ENCODE assay signal across 5 fruit fly cellular contexts in the genomic region with DNA sequence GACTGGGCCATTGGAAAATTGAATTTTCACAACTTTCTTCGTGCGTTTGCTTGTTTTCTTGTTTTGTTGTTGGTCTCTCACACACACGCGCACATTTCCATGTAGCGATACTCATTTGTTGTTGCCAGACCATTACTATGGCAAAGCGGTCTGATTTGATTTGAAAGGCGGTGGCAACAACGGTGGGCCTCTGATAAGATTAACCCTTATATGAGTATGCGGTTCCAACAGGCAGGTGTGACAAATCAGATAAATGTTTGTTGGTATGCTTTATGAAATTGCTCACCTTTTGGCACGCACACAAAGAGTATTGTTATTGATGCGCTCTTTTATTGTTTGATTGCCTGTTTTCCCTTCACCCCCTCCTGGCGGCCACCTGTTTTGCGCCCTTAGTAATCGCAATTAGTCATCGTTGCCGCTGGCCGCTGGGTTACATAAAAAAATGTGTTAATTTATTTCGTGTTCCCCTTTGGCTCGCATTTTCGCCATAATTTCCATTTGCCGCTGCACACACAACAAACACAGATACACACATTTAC.
A peak's percentile ranks its signal among the peaks of the same experiment; 100 is the strongest.
TF ChIP-seq lines count a peak whose summit lies in the region.

No protein-coding gene starts in this region.

- no peak for TF ChIP-seq CTCF in whole organism, embryonic (GFP tag; optimal IDR thresholded peaks at IDR 0.05; lab: Kevin White, UChicago)

TF ChIP-seq in whole organism, adult, 20 proteins besides CTCF, POLR2A, EP300 and RAD21 (continues in another document):
- peak; percentile 12 for TF ChIP-seq Mnt (GFP tag; optimal IDR thresholded peaks at IDR 0.05; lab: Kevin White, UChicago)
- TF ChIP-seq toe (GFP tag; optimal IDR thresholded peaks at IDR 0.05; lab: Kevin White, UChicago), result no peak
- TF ChIP-seq tj (GFP tag; optimal IDR thresholded peaks at IDR 0.05; lab: Kevin White, UChicago), result peak; percentile 55
- no peak for TF ChIP-seq Clk (GFP tag; optimal IDR thresholded peaks at IDR 0.05; lab: Kevin White, UChicago)
- TF ChIP-seq ovo (GFP tag; optimal IDR thresholded peaks at IDR 0.05; lab: Kevin White, UChicago), result no peak
- no peak for TF ChIP-seq CG7045 (GFP tag; optimal IDR thresholded peaks at IDR 0.05; lab: Kevin White, UChicago)
- peak; percentile 55 for TF ChIP-seq CG33017 (tag; optimal IDR thresholded peaks at IDR 0.05; lab: Kevin White, UChicago)
- peak; percentile 84 for TF ChIP-seq CG14711 (tag; optimal IDR thresholded peaks at IDR 0.05; lab: Kevin White, UChicago)
- TF ChIP-seq Crg-1 (GFP tag; optimal IDR thresholded peaks at IDR 0.05; lab: Kevin White, UChicago), result no peak
- no peak for TF ChIP-seq CG7101 (tag; optimal IDR thresholded peaks at IDR 0.05; lab: Kevin White, UChicago)
- peak; percentile 99 for TF ChIP-seq kay (GFP tag; lab: Kevin White, UChicago; ENCODE audit: borderline replicate concordance)
- no peak for TF ChIP-seq CG1620 (GFP tag; optimal IDR thresholded peaks at IDR 0.05; lab: Kevin White, UChicago)
- no peak for TF ChIP-seq cnc (optimal IDR thresholded peaks at IDR 0.05; lab: Kevin White, UChicago)
- TF ChIP-seq bab1 (GFP tag; optimal IDR thresholded peaks at IDR 0.05; lab: Kevin White, UChicago), result no peak
- TF ChIP-seq CG5204 (GFP tag; optimal IDR thresholded peaks at IDR 0.05; lab: Kevin White, UChicago), result no peak
- peak; percentile 59 for TF ChIP-seq cic (GFP tag; optimal IDR thresholded peaks at IDR 0.05; lab: Kevin White, UChicago)
- TF ChIP-seq pad (GFP tag; optimal IDR thresholded peaks at IDR 0.05; lab: Kevin White, UChicago), result no peak

TF ChIP-seq in whole organism, embryonic, 481 proteins besides CTCF, POLR2A, EP300 and RAD21 (continues in another document):
- TF ChIP-seq sens-2 (GFP tag; IDR thresholded peaks at IDR 0.05; lab: Robert Waterston, UW) (no peak), CG17385 (GFP tag; optimal IDR thresholded peaks at IDR 0.05; lab: Kevin White, UChicago) (no peak), CG14965 (GFP tag; optimal IDR thresholded peaks at IDR 0.05; lab: Kevin White, UChicago; ENCODE audit: borderline replicate concordance) (no peak), CG30020 (tag; optimal IDR thresholded peaks at IDR 0.05; lab: Kevin White, UChicago) (no peak), CG34422 (GFP tag; IDR thresholded peaks at IDR 0.05; lab: Robert Waterston, UW) (no peak), Rx (GFP tag; IDR thresholded peaks at IDR 0.05; lab: Robert Waterston, UW) (peak; percentile 29; the same call in 1 of the 2 replicates), crc (GFP tag; optimal IDR thresholded peaks at IDR 0.05; lab: Kevin White, UChicago) (no peak), sqz (GFP tag; optimal IDR thresholded peaks at IDR 0.05; lab: Kevin White, UChicago) (peak; percentile 28), CG12942 (GFP tag; optimal IDR thresholded peaks at IDR 0.05; lab: Kevin White, UChicago) (no peak), vvl (GFP tag; IDR thresholded peaks at IDR 0.05; lab: Robert Waterston, UW) (peak; percentile 55; the same call in 1 of the 2 replicates), al (GFP tag; IDR thresholded peaks at IDR 0.05; lab: Robert Waterston, UW) (no peak), corto (GFP tag; optimal IDR thresholded peaks at IDR 0.05; lab: Kevin White, UChicago) (peak; percentile 2), cg (GFP tag; optimal IDR thresholded peaks at IDR 0.05; lab: Kevin White, UChicago) (peak; percentile 90), ssp (GFP tag; IDR thresholded peaks at IDR 0.05; lab: Robert Waterston, UW) (no peak), phol (tag; optimal IDR thresholded peaks at IDR 0.05; lab: Kevin White, UChicago) (no peak), CG16815 (GFP tag; optimal IDR thresholded peaks at IDR 0.05; lab: Kevin White, UChicago) (no peak), Fer3 (tag; optimal IDR thresholded peaks at IDR 0.05; lab: Kevin White, UChicago) (peak; percentile 12)

TF ChIP-seq in whole organism, prepupa, 60 proteins besides CTCF, POLR2A, EP300 and RAD21:
- peak; percentile 31 for TF ChIP-seq CG32006 (GFP tag; optimal IDR thresholded peaks at IDR 0.05; lab: Kevin White, UChicago)
- peak; percentile 51 for TF ChIP-seq Eip78C (GFP tag; lab: Kevin White, UChicago)
- 0 out of 2 replicates have a peak, but pooled peaks have one; percentile 9 for TF ChIP-seq CG11294 (GFP tag; IDR thresholded peaks at IDR 0.05; lab: Robert Waterston, UW)
- TF ChIP-seq Ets96B (tag; optimal IDR thresholded peaks at IDR 0.05; lab: Kevin White, UChicago), result no peak
- TF ChIP-seq Lpt (GFP tag; optimal IDR thresholded peaks at IDR 0.05; lab: Kevin White, UChicago), result peak; percentile 6
- TF ChIP-seq Gug (GFP tag; IDR thresholded peaks at IDR 0.05; lab: Robert Waterston, UW), result peak; percentile 46
- peak; percentile 39 for TF ChIP-seq CG15336 (GFP tag; IDR thresholded peaks at IDR 0.05; lab: Robert Waterston, UW)
- TF ChIP-seq CG6276 (GFP tag; optimal IDR thresholded peaks at IDR 0.05; lab: Kevin White, UChicago), result no peak
- TF ChIP-seq svp (GFP tag; lab: Kevin White, UChicago), result peak; percentile 67
- TF ChIP-seq esn (GFP tag; optimal IDR thresholded peaks at IDR 0.05; lab: Kevin White, UChicago), result no peak
- peak; percentile 90 for TF ChIP-seq vri (GFP tag; optimal IDR thresholded peaks at IDR 0.05; lab: Kevin White, UChicago)
- no peak for TF ChIP-seq Hr4 (GFP tag; optimal IDR thresholded peaks at IDR 0.05; lab: Kevin White, UChicago)
- TF ChIP-seq CG8119 (GFP tag; IDR thresholded peaks at IDR 0.05; lab: Robert Waterston, UW), result no peak; the same call in 2 of the 3 replicates
- no peak for TF ChIP-seq achi (GFP tag; optimal IDR thresholded peaks at IDR 0.05; lab: Kevin White, UChicago)
- peak; percentile 19 for TF ChIP-seq net (GFP tag; optimal IDR thresholded peaks at IDR 0.05; lab: Kevin White, UChicago)
- TF ChIP-seq lz (GFP tag; optimal IDR thresholded peaks at IDR 0.05; lab: Kevin White, UChicago), result no peak

TF ChIP-seq in whole organism, pupa, 21 proteins besides CTCF, POLR2A, EP300 and RAD21:
- TF ChIP-seq CG34367 (tag; optimal IDR thresholded peaks at IDR 0.05; lab: Kevin White, UChicago) (no peak), CG4496 (GFP tag; IDR thresholded peaks at IDR 0.05; lab: Robert Waterston, UW) (0 out of 3 replicates have a peak, but pooled peaks have one; percentile 37), CG32121 (GFP tag; IDR thresholded peaks at IDR 0.05; lab: Robert Waterston, UW) (0 out of 2 replicates have a peak, but pooled peaks have one; percentile 7), Ets98B (GFP tag; IDR thresholded peaks at IDR 0.05; lab: Robert Waterston, UW) (peak; percentile 5; the same call in 1 of the 2 replicates), D1 (tag; optimal IDR thresholded peaks at IDR 0.05; lab: Kevin White, UChicago) (no peak), fd96Ca (GFP tag; IDR thresholded peaks at IDR 0.05; lab: Robert Waterston, UW) (0 out of 3 replicates have a peak, but pooled peaks have one; percentile 27), CG8301 (tag; optimal IDR thresholded peaks at IDR 0.05; lab: Kevin White, UChicago) (no peak), CG12605 (GFP tag; IDR thresholded peaks at IDR 0.05; lab: Robert Waterston, UW) (peak; percentile 23; the same call in 1 of the 2 replicates)

TF ChIP-seq in whole organism, wandering third instar larva, 38 proteins besides CTCF, POLR2A, EP300 and RAD21 (continues in another document):
- TF ChIP-seq ey (GFP tag; optimal IDR thresholded peaks at IDR 0.05; lab: Kevin White, UChicago), result peak; percentile 26
- TF ChIP-seq CrebA (GFP tag; optimal IDR thresholded peaks at IDR 0.05; lab: Kevin White, UChicago; ENCODE audit: borderline replicate concordance), result no peak
- no peak for TF ChIP-seq usp (GFP tag; optimal IDR thresholded peaks at IDR 0.05; lab: Kevin White, UChicago)
- TF ChIP-seq dsf (GFP tag; optimal IDR thresholded peaks at IDR 0.05; lab: Kevin White, UChicago; ENCODE audit: borderline replicate concordance), result no peak
- TF ChIP-seq Hnf4 (GFP tag; optimal IDR thresholded peaks at IDR 0.05; lab: Kevin White, UChicago), result peak; percentile 16
- no peak for TF ChIP-seq Myc (optimal IDR thresholded peaks at IDR 0.05; lab: Kevin White, UChicago)
- TF ChIP-seq Hr78 (GFP tag; optimal IDR thresholded peaks at IDR 0.05; lab: Kevin White, UChicago), result no peak
- peak; percentile 12 to 61 for TF ChIP-seq foxo (GFP tag; optimal IDR thresholded peaks at IDR 0.05; lab: Kevin White, UChicago)
- no peak for TF ChIP-seq Sp1 (GFP tag; optimal IDR thresholded peaks at IDR 0.05; lab: Kevin White, UChicago)
- peak; percentile 49 for TF ChIP-seq fru (GFP tag; optimal IDR thresholded peaks at IDR 0.05; lab: Kevin White, UChicago)
- TF ChIP-seq psq (GFP tag; optimal IDR thresholded peaks at IDR 0.05; lab: Kevin White, UChicago), result peak; percentile 62
- TF ChIP-seq dmrt93B (GFP tag; optimal IDR thresholded peaks at IDR 0.05; lab: Kevin White, UChicago), result no peak
- TF ChIP-seq h (GFP tag; optimal IDR thresholded peaks at IDR 0.05; lab: Kevin White, UChicago), result peak; percentile 45
- TF ChIP-seq GATAd (GFP tag; optimal IDR thresholded peaks at IDR 0.05; lab: Kevin White, UChicago), result no peak
- no peak for TF ChIP-seq OdsH (GFP tag; optimal IDR thresholded peaks at IDR 0.05; lab: Kevin White, UChicago)
- TF ChIP-seq Rel (GFP tag; optimal IDR thresholded peaks at IDR 0.05; lab: Kevin White, UChicago), result no peak
- no peak for TF ChIP-seq Rel (tag; optimal IDR thresholded peaks at IDR 0.05; lab: Kevin White, UChicago)
- no peak for TF ChIP-seq N (GFP tag; optimal IDR thresholded peaks at IDR 0.05; lab: Kevin White, UChicago)
- TF ChIP-seq Jra (GFP tag; optimal IDR thresholded peaks at IDR 0.05; lab: Kevin White, UChicago), result no peak
- peak; percentile 25 for TF ChIP-seq br (GFP tag; optimal IDR thresholded peaks at IDR 0.05; lab: Kevin White, UChicago)
- no peak for TF ChIP-seq Abd-B (GFP tag; optimal IDR thresholded peaks at IDR 0.05; lab: Kevin White, UChicago)
- no peak for TF ChIP-seq woc (GFP tag; optimal IDR thresholded peaks at IDR 0.05; lab: Kevin White, UChicago)
- no peak for TF ChIP-seq CG9705 (GFP tag; optimal IDR thresholded peaks at IDR 0.05; lab: Kevin White, UChicago)
- no peak for TF ChIP-seq dl (GFP tag; optimal IDR thresholded peaks at IDR 0.05; lab: Kevin White, UChicago; ENCODE audit: insufficient read depth in 1 of 2, partially characterized antibody in 2 of 2)
- no peak for TF ChIP-seq brk (GFP tag; optimal IDR thresholded peaks at IDR 0.05; lab: Kevin White, UChicago)
- TF ChIP-seq jim (GFP tag; optimal IDR thresholded peaks at IDR 0.05; lab: Kevin White, UChicago), result no peak
- no peak for TF ChIP-seq Hr83 (GFP tag; optimal IDR thresholded peaks at IDR 0.05; lab: Kevin White, UChicago; ENCODE audit: poor library complexity, severe bottlenecking)
- TF ChIP-seq lola (GFP tag; optimal IDR thresholded peaks at IDR 0.05; lab: Kevin White, UChicago), result no peak
- TF ChIP-seq sage (GFP tag; optimal IDR thresholded peaks at IDR 0.05; lab: Kevin White, UChicago), result no peak
- TF ChIP-seq rgr (GFP tag; optimal IDR thresholded peaks at IDR 0.05; lab: Kevin White, UChicago), result no peak
- no peak for TF ChIP-seq Dfd (GFP tag; optimal IDR thresholded peaks at IDR 0.05; lab: Kevin White, UChicago)
- TF ChIP-seq Vsx2 (GFP tag; optimal IDR thresholded peaks at IDR 0.05; lab: Kevin White, UChicago; ENCODE audit: partially characterized antibody), result no peak
- no peak for TF ChIP-seq CG32264 (GFP tag; optimal IDR thresholded peaks at IDR 0.05; lab: Kevin White, UChicago)
